Fruit fly (Drosophila melanogaster): ENCODE results near the gene CG42526.
A peak's percentile ranks its signal among the peaks of the same experiment; 100 is the strongest.

CG42526 gene

dm6 chr3L:9457619-9458092 is 22.5 kb upstream of the CG42526 start, which contains the start of gene CG3437 (continued):
- peak; percentile 71 for TF ChIP-seq Kr (GFP tag; optimal IDR thresholded peaks at IDR 0.05)
- TF ChIP-seq tna (GFP tag; IDR thresholded peaks at IDR 0.05; ENCODE audit: partially characterized antibody) = no peak
- TF ChIP-seq cato (GFP tag; optimal IDR thresholded peaks at IDR 0.05; ENCODE audit: borderline replicate concordance) = peak; percentile 97
- TF ChIP-seq CG15696 (tag; optimal IDR thresholded peaks at IDR 0.05) = peak; percentile 98
- TF ChIP-seq croc (GFP tag; conservative IDR thresholded peaks at IDR 0.05) = peak; percentile 98
- no peak for TF ChIP-seq usp (GFP tag; optimal IDR thresholded peaks at IDR 0.05)
- 0 out of 2 replicates have a peak, but pooled peaks have one; percentile 21 for TF ChIP-seq inv (GFP tag; IDR thresholded peaks at IDR 0.05; ENCODE audit: partially characterized antibody)
- peak; percentile 99 for TF ChIP-seq CG30403 (GFP tag; optimal IDR thresholded peaks at IDR 0.05)
- peak; percentile 94 for TF ChIP-seq Bdp1 (GFP tag; optimal IDR thresholded peaks at IDR 0.05)
- TF ChIP-seq CG14441 (GFP tag; IDR thresholded peaks at IDR 0.05) = peak; percentile 100
- peak; percentile 99 for TF ChIP-seq slp2 (GFP tag; optimal IDR thresholded peaks at IDR 0.05)
- peak; percentile 97 for TF ChIP-seq CG2202 (tag; optimal IDR thresholded peaks at IDR 0.05)
- TF ChIP-seq emc (GFP tag; optimal IDR thresholded peaks at IDR 0.05) = peak; percentile 97
- peak; percentile 99 for TF ChIP-seq CG2120 (GFP tag; optimal IDR thresholded peaks at IDR 0.05)
- peak; percentile 97 for TF ChIP-seq HmgD (GFP tag; optimal IDR thresholded peaks at IDR 0.05)
- TF ChIP-seq sc (optimal IDR thresholded peaks at IDR 0.05) = no peak
- TF ChIP-seq sc (GFP tag; optimal IDR thresholded peaks at IDR 0.05) = peak; percentile 96
- TF ChIP-seq CG6683 (GFP tag; optimal IDR thresholded peaks at IDR 0.05) = peak; percentile 97
- TF ChIP-seq cad (GFP tag; optimal IDR thresholded peaks at IDR 0.05) = no peak
- no peak for TF ChIP-seq Dfd (GFP tag; optimal IDR thresholded peaks at IDR 0.05)
- TF ChIP-seq pfk (GFP tag; optimal IDR thresholded peaks at IDR 0.05) = peak; percentile 79
- peak; percentile 98 for TF ChIP-seq odd (GFP tag; optimal IDR thresholded peaks at IDR 0.05)
- TF ChIP-seq dmrt99B (tag; optimal IDR thresholded peaks at IDR 0.05) = peak; percentile 98
- TF ChIP-seq CG4282 (GFP tag; optimal IDR thresholded peaks at IDR 0.05) = peak; percentile 97
- TF ChIP-seq Mad (GFP tag; optimal IDR thresholded peaks at IDR 0.05) = peak; percentile 98
- TF ChIP-seq Deaf1 (tag; optimal IDR thresholded peaks at IDR 0.05) = peak; percentile 73
- TF ChIP-seq Xrp1 (GFP tag; IDR thresholded peaks at IDR 0.05) = peak; percentile 100
- TF ChIP-seq CG6765 (GFP tag; optimal IDR thresholded peaks at IDR 0.05) = peak; percentile 99
- TF ChIP-seq twi (tag; optimal IDR thresholded peaks at IDR 0.05) = peak; percentile 93
- peak; percentile 99 for TF ChIP-seq danr (GFP tag; IDR thresholded peaks at IDR 0.05)
- TF ChIP-seq esg (GFP tag; conservative IDR thresholded peaks at IDR 0.05) = peak; percentile 99
- peak; percentile 61; the same call in 3 of the 4 replicates for TF ChIP-seq Dll (GFP tag; IDR thresholded peaks at IDR 0.05; ENCODE audit: partially characterized antibody)
- TF ChIP-seq CG2712 (tag; optimal IDR thresholded peaks at IDR 0.05) = peak; percentile 96
- peak; percentile 99 for TF ChIP-seq Abd-B (GFP tag; optimal IDR thresholded peaks at IDR 0.05)
- TF ChIP-seq CG30431 (GFP tag; optimal IDR thresholded peaks at IDR 0.05) = peak; percentile 98
- TF ChIP-seq CG1024 (GFP tag; IDR thresholded peaks at IDR 0.05) = peak; percentile 97
- TF ChIP-seq CG42726 (GFP tag; IDR thresholded peaks at IDR 0.05; ENCODE audit: partially characterized antibody) = no peak
- TF ChIP-seq pros (GFP tag; optimal IDR thresholded peaks at IDR 0.05) = peak; percentile 76
- peak; percentile 99 for TF ChIP-seq CG10209 (GFP tag; optimal IDR thresholded peaks at IDR 0.05)
- peak; percentile 96 for TF ChIP-seq Poxn (GFP tag; IDR thresholded peaks at IDR 0.05)
- TF ChIP-seq CkIIα-i1 (GFP tag; IDR thresholded peaks at IDR 0.05) = peak; percentile 96
- TF ChIP-seq HLH3B (GFP tag; IDR thresholded peaks at IDR 0.05) = peak; percentile 99
- peak; percentile 99 for TF ChIP-seq sens-2 (GFP tag; IDR thresholded peaks at IDR 0.05)
- TF ChIP-seq CG8765 (GFP tag; IDR thresholded peaks at IDR 0.05) = peak; percentile 99
- peak; percentile 99 for TF ChIP-seq caup (GFP tag; optimal IDR thresholded peaks at IDR 0.05; ENCODE audit: severe bottlenecking)
- peak; percentile 99 for TF ChIP-seq NfI (GFP tag; optimal IDR thresholded peaks at IDR 0.05)
- peak; percentile 94 for TF ChIP-seq Ets97D (GFP tag; optimal IDR thresholded peaks at IDR 0.05)
- TF ChIP-seq CG6854 (GFP tag; optimal IDR thresholded peaks at IDR 0.05) = peak; percentile 98
- TF ChIP-seq CG11247 (GFP tag; IDR thresholded peaks at IDR 0.05) = peak; percentile 99
- TF ChIP-seq chif (GFP tag; optimal IDR thresholded peaks at IDR 0.05) = peak; percentile 97 to 99
- peak; percentile 93 for TF ChIP-seq CG10274 (GFP tag; optimal IDR thresholded peaks at IDR 0.05)
